Fruit fly (Drosophila melanogaster) whole organism, prepupa: ENCODE measurements around the gene bc10.

Source experiments
- CG15336 ChIP-seq: fragments of 200-800 bp; sonication (Bioruptor generic); IDR thresholded peaks from 2 replicates; pipeline ENCODE4 v1.3.6; 2022; ENCODE audit warnings: missing biosample characterization, missing genetic modification characterization
- CG31627 ChIP-seq: fragments of 200-800 bp; sonication (Bioruptor generic); optimal IDR thresholded peaks from 3 replicates; lab custom pipeline; 2016; ENCODE audit warnings: missing biosample characterization, missing genetic modification characterization
- CG7368 ChIP-seq: fragments of 200-800 bp; sonication (Bioruptor generic); optimal IDR thresholded peaks from 3 replicates; lab custom pipeline; 2016; ENCODE audit warnings: missing biosample characterization, missing genetic modification characterization
- Gug ChIP-seq: fragments of 200-800 bp; sonication (Bioruptor generic); IDR thresholded peaks from 2 replicates; pipeline ENCODE4 v1.3.6; 2022; ENCODE audit warnings: missing biosample characterization, missing genetic modification characterization
- Hr38 ChIP-seq: sonication (Bioruptor generic); optimal IDR thresholded peaks from 2 replicates; lab custom pipeline; 2016; ENCODE audit warnings: missing biosample characterization, missing genetic modification characterization
- Lpt ChIP-seq: fragments of 200-800 bp; sonication (Bioruptor generic); optimal IDR thresholded peaks from 3 replicates; lab custom pipeline; 2016; ENCODE audit warnings: missing biosample characterization, missing genetic modification characterization
- esn ChIP-seq: fragments of 200-800 bp; sonication (Bioruptor generic); optimal IDR thresholded peaks from 2 replicates; lab custom pipeline; 2016; ENCODE audit warnings: missing biosample characterization, mild to moderate bottlenecking, missing genetic modification characterization, moderate library complexity

DNA sequence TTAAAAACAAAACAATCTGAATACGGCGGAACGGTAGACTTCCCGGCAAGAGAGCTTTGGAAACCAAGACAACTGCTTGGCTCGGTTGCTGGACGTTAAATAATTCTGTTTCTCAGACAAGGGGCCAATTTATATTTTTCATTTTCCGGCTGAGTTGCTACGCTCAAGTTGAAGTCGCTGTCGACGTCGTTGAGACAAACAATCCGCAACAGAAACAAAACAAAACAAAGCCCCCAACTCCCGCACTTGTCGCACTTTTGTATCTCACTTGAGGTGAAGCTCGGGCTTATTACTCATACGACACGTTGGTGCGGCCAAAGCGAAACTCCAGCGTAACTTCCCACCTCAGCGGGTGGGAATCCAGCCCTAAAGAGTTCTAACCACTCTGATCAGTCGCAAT, 29.4 kb upstream of the bc10 start, which contains the start of gene CG13285:
- TF ChIP-seq Gug = no peak
- no peak for TF ChIP-seq CG31627 (GFP tag; lab: Kevin White, UChicago)
- TF ChIP-seq Hr38 (GFP tag; lab: Kevin White, UChicago) = no peak
- no peak for TF ChIP-seq CG15336 (GFP tag; lab: Robert Waterston, UW)
- TF ChIP-seq Lpt (GFP tag; lab: Kevin White, UChicago) = no peak
- TF ChIP-seq CG7368 (GFP tag; lab: Kevin White, UChicago) = no peak
- no peak for TF ChIP-seq esn
